Worm (Caenorhabditis elegans) whole organism, mixed stage, embryonic: ENCODE data around the gene ech-9.

ENCODE experiments used
- bed-3 ChIP-seq: fragments of 200-800 bp; sonication (Bioruptor generic); optimal IDR thresholded peaks from 3 replicates; lab custom pipeline; 2018; ENCODE audit warnings: mild to moderate bottlenecking, missing genetic modification characterization, moderate library complexity, missing compliant biosample characterization
- blmp-1 ChIP-seq: fragments of 150-350 bp; optimal IDR thresholded peaks from 2 replicates; lab custom pipeline; 2014; ENCODE audit warnings: missing biosample characterization, missing genetic modification characterization
- ceh-39 ChIP-seq: fragments of 150-350 bp; optimal IDR thresholded peaks from 2 replicates; lab custom pipeline; 2014; ENCODE audit warnings: missing biosample characterization, missing genetic modification characterization
- ceh-43 ChIP-seq: fragments of 200-800 bp; sonication (Bioruptor generic); optimal IDR thresholded peaks from 2 replicates; lab custom pipeline; 2018; ENCODE audit warnings: mild to moderate bottlenecking, missing genetic modification characterization, moderate library complexity, missing compliant biosample characterization
- ceh-83 ChIP-seq: fragments of 200-800 bp; sonication (Bioruptor generic); optimal IDR thresholded peaks from 2 replicates; lab custom pipeline; 2018; ENCODE audit warnings: mild to moderate bottlenecking, missing genetic modification characterization, missing compliant biosample characterization
- ces-1 ChIP-seq: fragments of 150-350 bp; optimal IDR thresholded peaks from 2 replicates; lab custom pipeline; 2014; ENCODE audit warnings: missing biosample characterization, missing genetic modification reagents, missing genetic modification characterization
- cnd-1 ChIP-seq: fragments of 200-800 bp; sonication (Bioruptor generic); optimal IDR thresholded peaks from 2 replicates; lab custom pipeline; 2018; ENCODE audit warnings: mild to moderate bottlenecking, missing genetic modification characterization, missing compliant biosample characterization
- elt-1 ChIP-seq: sonication (generic microtip); optimal IDR thresholded peaks from 2 replicates; lab custom pipeline; 2017; ENCODE audit warnings: missing genetic modification characterization, mild to moderate bottlenecking, missing compliant biosample characterization, antibody characterized with exemption, moderate library complexity, borderline replicate concordance; ENCODE audit not compliant: insufficient read depth
- elt-3 ChIP-seq: fragments of 150-350 bp; optimal IDR thresholded peaks from 2 replicates; lab custom pipeline; 2014; ENCODE audit warnings: missing biosample characterization, missing genetic modification characterization
- flh-1 ChIP-seq: fragments of 200-800 bp; sonication (Bioruptor generic); optimal IDR thresholded peaks from 2 replicates; lab custom pipeline; 2018; ENCODE audit warnings: mild to moderate bottlenecking, missing genetic modification characterization, moderate library complexity, missing compliant biosample characterization
- ham-2 ChIP-seq: fragments of 200-800 bp; sonication (Bioruptor generic); optimal IDR thresholded peaks from 2 replicates; lab custom pipeline; 2018; ENCODE audit warnings: mild to moderate bottlenecking, missing genetic modification characterization, missing compliant biosample characterization
- hlh-1 ChIP-seq: fragments of 150-350 bp; optimal IDR thresholded peaks from 2 replicates; lab custom pipeline; 2014; ENCODE audit warnings: missing biosample characterization, missing genetic modification reagents, missing genetic modification characterization
- lin-13 ChIP-seq: fragments of 150-350 bp; optimal IDR thresholded peaks from 2 replicates; lab custom pipeline; 2014; ENCODE audit warnings: missing biosample characterization, missing genetic modification characterization
- lin-32 ChIP-seq: fragments of 200-800 bp; sonication (Bioruptor generic); optimal IDR thresholded peaks from 2 replicates; lab custom pipeline; 2018; ENCODE audit warnings: mild to moderate bottlenecking, missing genetic modification characterization, missing compliant biosample characterization
- mab-5 ChIP-seq: fragments of 150-350 bp; optimal IDR thresholded peaks from 2 replicates; lab custom pipeline; 2014; ENCODE audit warnings: missing biosample characterization, missing genetic modification characterization
- mep-1 ChIP-seq: fragments of 150-350 bp; optimal IDR thresholded peaks from 2 replicates; lab custom pipeline; 2017; ENCODE audit warnings: missing biosample characterization, missing genetic modification reagents, missing genetic modification characterization, inconsistent platforms
- mls-2 ChIP-seq: sonication (generic microtip); optimal IDR thresholded peaks from 2 replicates; lab custom pipeline; 2016; ENCODE audit warnings: mild to moderate bottlenecking, missing genetic modification characterization, moderate library complexity, missing compliant biosample characterization
- nhr-12 ChIP-seq: fragments of 150-350 bp; optimal IDR thresholded peaks from 2 replicates; lab custom pipeline; 2014; ENCODE audit warnings: missing biosample characterization, missing genetic modification characterization
- nhr-2 ChIP-seq: fragments of 150-350 bp; optimal IDR thresholded peaks from 2 replicates; lab custom pipeline; 2014; ENCODE audit warnings: missing biosample characterization, missing genetic modification characterization
- nhr-237 ChIP-seq: fragments of 150-350 bp; optimal IDR thresholded peaks from 2 replicates; lab custom pipeline; 2014; ENCODE audit warnings: missing biosample characterization, missing genetic modification characterization
- nhr-28 ChIP-seq: fragments of 150-350 bp; optimal IDR thresholded peaks from 2 replicates; lab custom pipeline; 2014; ENCODE audit warnings: missing biosample characterization, missing genetic modification characterization
- nhr-76 ChIP-seq: sonication (generic microtip); optimal IDR thresholded peaks from 2 replicates; lab custom pipeline; 2017; ENCODE audit warnings: missing biosample characterization, missing genetic modification characterization
- pha-4 ChIP-seq: fragments of 150-350 bp; optimal IDR thresholded peaks from 2 replicates; lab custom pipeline; 2018; ENCODE audit warnings: missing biosample characterization, missing genetic modification reagents, missing genetic modification characterization
- snpc-4 ChIP-seq: fragments of 150-350 bp; optimal IDR thresholded peaks from 2 replicates; lab custom pipeline; 2014; ENCODE audit warnings: missing biosample characterization, missing genetic modification characterization
- sptf-1 ChIP-seq: sonication (generic microtip); optimal IDR thresholded peaks from 2 replicates; lab custom pipeline; 2017; ENCODE audit warnings: mild to moderate bottlenecking, missing genetic modification characterization, moderate library complexity, missing compliant biosample characterization
- tbx-8 ChIP-seq: fragments of 200-800 bp; sonication (Bioruptor generic); optimal IDR thresholded peaks from 2 replicates; lab custom pipeline; 2018; ENCODE audit warnings: mild to moderate bottlenecking, missing genetic modification characterization, moderate library complexity, missing compliant biosample characterization
- unc-120 ChIP-seq: sonication (generic microtip); optimal IDR thresholded peaks from 2 replicates; lab custom pipeline; 2017; ENCODE audit warnings: missing genetic modification characterization, missing compliant biosample characterization; ENCODE audit not compliant: poor library complexity, severe bottlenecking
- unc-39 ChIP-seq: fragments of 150-350 bp; optimal IDR thresholded peaks from 2 replicates; lab custom pipeline; 2014; ENCODE audit warnings: missing biosample characterization, missing genetic modification characterization
- unc-62 ChIP-seq: fragments of 150-350 bp; optimal IDR thresholded peaks from 2 replicates; lab custom pipeline; 2014; ENCODE audit warnings: missing biosample characterization, missing genetic modification reagents, missing genetic modification characterization
- zip-8 ChIP-seq: fragments of 150-350 bp; optimal IDR thresholded peaks from 2 replicates; lab custom pipeline; 2014; ENCODE audit warnings: missing biosample characterization, missing genetic modification characterization
- ztf-11 ChIP-seq: fragments of 150-350 bp; optimal IDR thresholded peaks from 2 replicates; lab custom pipeline; 2014; ENCODE audit warnings: missing biosample characterization, missing genetic modification characterization

ech-9 gene

DNA sequence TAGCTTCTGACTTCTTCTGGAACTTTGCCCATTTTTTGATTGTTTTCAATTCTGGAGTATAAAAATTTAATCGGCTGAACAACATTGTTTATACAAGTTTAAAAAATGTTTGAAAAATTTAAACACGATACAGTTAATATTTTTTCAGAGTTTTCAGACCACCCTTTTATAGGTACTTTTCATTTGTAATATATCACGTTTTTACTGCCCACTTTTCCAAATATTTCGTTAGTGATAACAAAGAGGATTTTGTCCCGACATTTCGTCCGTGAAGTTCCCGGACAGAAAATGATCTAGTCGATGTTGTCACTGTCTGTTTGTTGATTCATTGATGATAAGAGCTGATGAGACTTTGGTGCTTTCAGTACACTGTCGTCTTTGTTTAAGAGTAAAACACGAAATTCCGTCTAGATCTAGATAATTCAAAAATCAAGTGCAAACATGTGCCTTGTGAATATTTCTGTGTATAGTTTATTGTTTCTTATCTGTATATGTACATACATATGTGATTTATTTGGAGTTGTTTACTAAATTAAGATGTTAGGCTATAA is at the start of gene ech-9:
TSS of gene ech-9 (minus strand) at position 51 of the 551 bp plus-strand sequence.
- no peak for TF ChIP-seq cnd-1 (tag; lab: Kevin White, UChicago)
- no peak for TF ChIP-seq mab-5 (tag; lab: Kevin White, UChicago)
- TF ChIP-seq unc-39 (tag; lab: Kevin White, UChicago): no peak
- TF ChIP-seq nhr-2: no peak
- no peak for TF ChIP-seq ceh-39 (tag; lab: Kevin White, UChicago)
- TF ChIP-seq ceh-83: no peak
- TF ChIP-seq mls-2 (tag; lab: Kevin White, UChicago): no peak
- no peak for TF ChIP-seq elt-1 (tag; lab: Kevin White, UChicago)
- TF ChIP-seq elt-3 (tag; lab: Kevin White, UChicago): no peak
- TF ChIP-seq unc-62 (GFP tag; lab: Kevin White, UChicago): no peak
- TF ChIP-seq sptf-1 (tag; lab: Kevin White, UChicago): no peak
- TF ChIP-seq ztf-11 (tag; lab: Kevin White, UChicago): no peak
- TF ChIP-seq nhr-76 (tag; lab: Kevin White, UChicago): no peak

DNA sequence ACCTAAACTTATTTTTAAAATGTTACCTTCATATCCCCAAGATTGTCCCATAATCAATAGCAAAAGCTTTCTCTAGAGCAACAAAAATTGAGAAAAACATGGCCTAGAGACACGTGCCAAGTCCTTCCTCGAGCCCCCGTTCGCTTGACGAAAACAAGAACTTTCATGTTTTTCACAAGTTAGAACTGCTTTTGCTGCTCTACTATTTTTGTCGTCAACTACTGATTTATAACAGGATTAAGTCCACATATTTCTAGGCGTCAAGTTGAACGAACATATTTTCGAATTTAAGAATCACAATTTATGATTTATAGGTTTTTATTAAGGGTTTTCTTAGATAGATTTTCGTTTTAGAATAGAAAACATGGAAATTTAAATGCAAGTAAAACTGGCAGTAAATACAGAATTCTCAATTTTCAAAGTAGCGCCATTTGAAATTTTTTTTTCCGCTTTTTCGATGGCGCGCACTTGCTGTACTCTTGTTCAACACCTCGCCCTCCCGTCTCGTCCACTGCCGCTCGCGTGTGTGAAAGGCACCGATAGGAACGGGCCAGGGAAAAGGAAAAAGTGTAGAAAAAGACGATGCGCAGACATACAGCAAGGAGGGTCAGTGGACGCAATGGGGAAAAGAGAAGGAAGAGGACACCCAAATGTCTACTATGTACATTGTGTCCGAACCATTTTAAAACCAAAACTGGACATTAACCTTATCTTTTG is 49.2 kb upstream of the ech-9 start, which contains the start of gene rad-51:
TSS of gene rad-51 (minus strand) at position 51 of the 717 bp plus-strand sequence.
- peak; percentile 66 for TF ChIP-seq mep-1 (tag; lab: Kevin White, UChicago)
- TF ChIP-seq ceh-83: no peak
- peak; percentile 18 for TF ChIP-seq nhr-2
- TF ChIP-seq blmp-1 (tag; lab: Kevin White, UChicago): no peak
- no peak for TF ChIP-seq unc-39 (tag; lab: Kevin White, UChicago)
- TF ChIP-seq unc-120 (tag; lab: Kevin White, UChicago): peak; percentile 57
- TF ChIP-seq snpc-4: no peak
- TF ChIP-seq, all 35 proteins: peak for 3

DNA sequence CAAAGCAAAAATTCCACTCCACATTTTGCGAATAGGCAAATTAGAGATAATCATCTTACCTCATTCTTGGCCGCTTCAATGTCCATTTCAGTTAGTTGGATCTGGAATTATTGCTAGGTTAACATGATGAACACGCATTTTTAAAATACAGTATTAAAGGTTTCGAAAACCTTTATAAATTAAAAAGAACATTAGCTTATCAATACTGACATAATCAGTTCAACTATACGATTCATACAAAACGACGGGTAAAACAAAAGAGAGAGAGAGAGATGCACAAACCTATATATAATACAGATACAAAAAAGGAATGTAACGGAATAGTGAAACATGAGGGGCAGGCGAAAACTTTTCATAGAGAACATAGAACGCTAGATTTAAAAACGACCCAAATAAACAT is 46.4 kb upstream of the ech-9 start, which contains the start of gene thk-1:
TSS of gene thk-1 (minus strand) at position 101 of the 400 bp plus-strand sequence.
- TF ChIP-seq ceh-43 (GFP tag; lab: Kevin White, UChicago): no peak
- no peak for TF ChIP-seq nhr-12 (tag; lab: Kevin White, UChicago)
- TF ChIP-seq sptf-1 (tag; lab: Kevin White, UChicago): no peak
- TF ChIP-seq mab-5 (tag; lab: Kevin White, UChicago): no peak
- TF ChIP-seq bed-3 (GFP tag; lab: Kevin White, UChicago): no peak
- TF ChIP-seq flh-1: no peak
- no peak for TF ChIP-seq ham-2 (GFP tag; lab: Kevin White, UChicago)
- no peak for TF ChIP-seq mep-1 (tag; lab: Kevin White, UChicago)
- TF ChIP-seq lin-32: no peak
- no peak for TF ChIP-seq elt-3 (tag; lab: Kevin White, UChicago)
- no peak for TF ChIP-seq pha-4 (tag; lab: Kevin White, UChicago)
- no peak for TF ChIP-seq nhr-237 (tag; lab: Kevin White, UChicago)
- TF ChIP-seq nhr-28 (tag; lab: Kevin White, UChicago): no peak

DNA sequence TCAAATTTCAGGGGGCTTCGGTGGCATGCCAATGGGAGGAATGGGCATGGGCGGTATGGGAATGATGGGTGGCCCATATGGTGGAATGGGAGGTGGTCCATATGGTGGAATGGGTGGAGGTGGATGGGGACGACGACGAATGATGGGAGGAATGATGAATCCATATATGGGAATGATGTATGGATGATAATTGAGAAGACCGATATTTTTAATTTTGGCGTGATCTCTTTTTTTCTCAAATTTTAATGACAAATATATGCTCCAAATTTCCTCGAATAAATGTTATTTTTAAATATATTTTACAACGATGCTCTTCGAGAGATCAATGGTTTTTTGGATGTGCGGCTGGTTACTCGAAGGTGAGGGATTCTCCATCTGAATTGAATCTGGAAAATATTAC is 42.6 kb upstream of the ech-9 start, which contains the start of gene Y43C5A.4:
TSS of gene Y43C5A.4 (plus strand) at position 301 of the 400 bp plus-strand sequence.
- TF ChIP-seq unc-120 (tag; lab: Kevin White, UChicago) (no peak), ceh-39 (tag; lab: Kevin White, UChicago) (no peak), ces-1 (GFP tag; lab: Kevin White, UChicago) (no peak), nhr-76 (tag; lab: Kevin White, UChicago) (no peak), mep-1 (tag; lab: Kevin White, UChicago) (no peak), mab-5 (tag; lab: Kevin White, UChicago) (no peak), sptf-1 (tag; lab: Kevin White, UChicago) (no peak), lin-13 (tag; lab: Kevin White, UChicago) (no peak), snpc-4 (no peak), ceh-83 (no peak), bed-3 (GFP tag; lab: Kevin White, UChicago) (no peak), nhr-28 (tag; lab: Kevin White, UChicago) (no peak), hlh-1 (tag; lab: Kevin White, UChicago) (no peak), cnd-1 (tag; lab: Kevin White, UChicago) (no peak), tbx-8 (GFP tag; lab: Kevin White, UChicago) (no peak), nhr-2 (no peak), ztf-11 (tag; lab: Kevin White, UChicago) (no peak), elt-3 (tag; lab: Kevin White, UChicago) (no peak), zip-8 (tag; lab: Kevin White, UChicago) (no peak)
- TF ChIP-seq, all 35 proteins: peak for 0
